Fruit fly (Drosophila melanogaster): Measurements from ENCODE around the gene CG13786.

dm6 chr2L:7259500-7259899 is 6.7 kb upstream of the CG13786 start:
- no peak for TF ChIP-seq usp (GFP tag; optimal IDR thresholded peaks at IDR 0.05)
- no peak for TF ChIP-seq NFAT (GFP tag; IDR thresholded peaks at IDR 0.05)
- no peak for TF ChIP-seq CG3281 (GFP tag; optimal IDR thresholded peaks at IDR 0.05)
- no peak for TF ChIP-seq Dad (GFP tag; optimal IDR thresholded peaks at IDR 0.05)
- TF ChIP-seq org-1 (GFP tag; optimal IDR thresholded peaks at IDR 0.05): no peak
- no peak for TF ChIP-seq CG4707 (GFP tag; optimal IDR thresholded peaks at IDR 0.05)
- TF ChIP-seq ERR (GFP tag; optimal IDR thresholded peaks at IDR 0.05): no peak
